Fruit fly (Drosophila melanogaster) whole organism, embryonic: Measurements from ENCODE around the gene CG32267.
A peak's percentile ranks its signal among the peaks of the same experiment; 100 is the strongest.

ENCODE experiments used
- Ada2b ChIP-seq: fragments of 200-800 bp; sonication (Bioruptor generic); IDR thresholded peaks from 2 replicates; pipeline ENCODE4 v1.3.6; 2022; ENCODE audit warnings: missing biosample characterization, missing genetic modification characterization
- BEAF-32 ChIP-seq: fragments of 200-800 bp; sonication (Bioruptor generic); optimal IDR thresholded peaks from 3 replicates; lab custom pipeline; 2017; ENCODE audit warnings: missing biosample characterization, missing genetic modification characterization, mild to moderate bottlenecking, moderate library complexity, missing genetic modification reagents
- CG10274 ChIP-seq: fragments of 200-800 bp; sonication (Bioruptor generic); optimal IDR thresholded peaks from 3 replicates; lab custom pipeline; 2017; ENCODE audit warnings: missing biosample characterization, mild to moderate bottlenecking, missing genetic modification characterization
- CG11695 ChIP-seq: fragments of 200-800 bp; sonication (Bioruptor generic); IDR thresholded peaks from 3 replicates; pipeline ENCODE4 v1.3.6; 2022; ENCODE audit warnings: missing biosample characterization, missing genetic modification characterization
- CG14965 ChIP-seq: fragments of 200-800 bp; sonication (Bioruptor generic); optimal IDR thresholded peaks from 2 replicates; lab custom pipeline; 2016; ENCODE audit warnings: missing biosample characterization, missing genetic modification characterization, borderline replicate concordance
- CG15011 ChIP-seq: fragments of 200-800 bp; sonication (Bioruptor generic); optimal IDR thresholded peaks from 3 replicates; lab custom pipeline; 2018; ENCODE audit warnings: missing biosample characterization, mild to moderate bottlenecking, missing genetic modification characterization
- CG1647 ChIP-seq: fragments of 200-800 bp; sonication (Bioruptor generic); optimal IDR thresholded peaks from 3 replicates; lab custom pipeline; 2016; ENCODE audit warnings: missing biosample characterization, missing genetic modification characterization
- CG16813 ChIP-seq: fragments of 200-800 bp; sonication (Bioruptor generic); IDR thresholded peaks from 3 replicates; pipeline ENCODE4 v1.3.6; 2022; ENCODE audit warnings: missing biosample characterization, missing genetic modification characterization; ENCODE audit not compliant: partially characterized antibody
- CG16815 ChIP-seq: fragments of 200-800 bp; sonication (Bioruptor generic); optimal IDR thresholded peaks from 3 replicates; lab custom pipeline; 2017; ENCODE audit warnings: missing biosample characterization, mild to moderate bottlenecking, missing genetic modification characterization
- CG17802 ChIP-seq: fragments of 200-800 bp; sonication (Bioruptor generic); optimal IDR thresholded peaks from 2 replicates; lab custom pipeline; 2018; ENCODE audit warnings: missing biosample characterization, mild to moderate bottlenecking, missing genetic modification characterization, moderate library complexity
- CG30431 ChIP-seq: fragments of 200-800 bp; sonication (Bioruptor generic); optimal IDR thresholded peaks from 2 replicates; lab custom pipeline; 2017; ENCODE audit warnings: missing biosample characterization, missing genetic modification characterization
- CG32772 ChIP-seq: fragments of 200-800 bp; sonication (Bioruptor generic); IDR thresholded peaks from 2 replicates; pipeline ENCODE4 v1.3.6; 2022; ENCODE audit warnings: missing biosample characterization, missing genetic modification characterization
- CG33213 ChIP-seq: fragments of 200-800 bp; sonication (Bioruptor generic); optimal IDR thresholded peaks from 3 replicates; lab custom pipeline; 2016; ENCODE audit warnings: missing biosample characterization, missing genetic modification characterization
- CG34224 ChIP-seq: fragments of 200-800 bp; sonication (Bioruptor generic); IDR thresholded peaks from 3 replicates; pipeline ENCODE4 v1.3.6; 2022; ENCODE audit warnings: missing biosample characterization, missing genetic modification characterization; ENCODE audit not compliant: partially characterized antibody
- CG4360 ChIP-seq: fragments of 200-800 bp; sonication (Bioruptor generic); IDR thresholded peaks from 2 replicates; pipeline ENCODE4 v1.3.6; 2022; ENCODE audit warnings: missing biosample characterization, missing genetic modification characterization
- CG4707 ChIP-seq: fragments of 200-800 bp; sonication (Bioruptor generic); optimal IDR thresholded peaks from 2 replicates; lab custom pipeline; 2018; ENCODE audit warnings: missing biosample characterization, mild to moderate bottlenecking, missing genetic modification characterization, moderate library complexity
- CG6175 ChIP-seq: fragments of 200-800 bp; sonication (Bioruptor generic); IDR thresholded peaks from 3 replicates; pipeline ENCODE4 v1.3.6; 2022; ENCODE audit warnings: missing biosample characterization, missing genetic modification characterization
- CG6254 ChIP-seq: fragments of 200-800 bp; sonication (Bioruptor generic); optimal IDR thresholded peaks from 3 replicates; lab custom pipeline; 2017; ENCODE audit warnings: mild to moderate bottlenecking, missing biosample characterization, missing genetic modification reagents, missing genetic modification characterization
- CG6791 ChIP-seq: fragments of 200-800 bp; sonication (Bioruptor generic); IDR thresholded peaks from 3 replicates; pipeline ENCODE4 v1.3.6; 2022; ENCODE audit warnings: missing biosample characterization, missing genetic modification characterization; ENCODE audit not compliant: partially characterized antibody
- CG9215 ChIP-seq: fragments of 200-800 bp; sonication (Bioruptor generic); IDR thresholded peaks from 2 replicates; pipeline ENCODE4 v1.3.6; 2022; ENCODE audit warnings: missing biosample characterization, missing genetic modification characterization
- CG9932 ChIP-seq: fragments of 200-800 bp; sonication (Bioruptor generic); IDR thresholded peaks from 2 replicates; pipeline ENCODE4 v1.3.6; 2022; ENCODE audit warnings: missing biosample characterization, missing genetic modification characterization
- D19A ChIP-seq: fragments of 200-800 bp; optimal IDR thresholded peaks from 3 replicates; lab custom pipeline; 2019; ENCODE audit warnings: missing biosample characterization, mild to moderate bottlenecking, missing genetic modification characterization, moderate library complexity
- Dll ChIP-seq: fragments of 200-800 bp; sonication (Bioruptor generic); IDR thresholded peaks from 4 replicates; pipeline ENCODE4 v1.3.6; 2022; ENCODE audit warnings: missing biosample characterization, missing genetic modification characterization; ENCODE audit not compliant: partially characterized antibody
- Doc2 ChIP-seq: fragments of 200-800 bp; sonication (Bioruptor generic); IDR thresholded peaks from 2 replicates; pipeline ENCODE4 v1.3.6; 2022; ENCODE audit warnings: missing biosample characterization, missing genetic modification characterization
- Ets97D ChIP-seq: fragments of 200-800 bp; sonication (Bioruptor generic); optimal IDR thresholded peaks from 3 replicates; lab custom pipeline; 2016; ENCODE audit warnings: missing biosample characterization, missing genetic modification characterization
- Fer2 ChIP-seq: fragments of 200-800 bp; sonication (Bioruptor generic); optimal IDR thresholded peaks from 2 replicates; lab custom pipeline; 2018; ENCODE audit warnings: missing biosample characterization, mild to moderate bottlenecking, missing genetic modification characterization, moderate library complexity
- MBD-R2 ChIP-seq: fragments of 200-800 bp; sonication (Bioruptor generic); IDR thresholded peaks from 2 replicates; pipeline ENCODE4 v1.3.6; 2022; ENCODE audit warnings: missing biosample characterization, missing genetic modification characterization
- Pdp1 ChIP-seq, 2 experiments: fragments of 200-800 bp; sonication (Bioruptor generic); optimal IDR thresholded peaks; 3 replicates each; lab custom pipeline; 2016; ENCODE audit warnings: missing biosample characterization in 2 of 2, missing genetic modification characterization in 2 of 2, mild to moderate bottlenecking in 1 of 2, moderate library complexity in 1 of 2
- Six4 ChIP-seq: fragments of 200-800 bp; sonication (Bioruptor generic); optimal IDR thresholded peaks from 2 replicates; lab custom pipeline; 2016; ENCODE audit warnings: missing biosample characterization, missing genetic modification characterization
- Spps ChIP-seq: fragments of 200-800 bp; sonication (Bioruptor generic); optimal IDR thresholded peaks from 2 replicates; lab custom pipeline; 2018; ENCODE audit warnings: missing biosample characterization, mild to moderate bottlenecking, missing genetic modification characterization
- aop ChIP-seq: fragments of 200-800 bp; sonication (Bioruptor generic); IDR thresholded peaks from 2 replicates; pipeline ENCODE4 v1.3.6; 2022; ENCODE audit warnings: missing biosample characterization, missing genetic modification characterization
- az2 ChIP-seq: fragments of 200-800 bp; sonication (Bioruptor generic); optimal IDR thresholded peaks from 3 replicates; lab custom pipeline; 2016; ENCODE audit warnings: missing biosample characterization, missing genetic modification characterization
- chn ChIP-seq: fragments of 200-800 bp; sonication (Bioruptor generic); optimal IDR thresholded peaks from 2 replicates; lab custom pipeline; 2016; ENCODE audit warnings: missing biosample characterization, missing genetic modification characterization
- fu2 ChIP-seq: fragments of 200-800 bp; sonication (Bioruptor generic); optimal IDR thresholded peaks from 2 replicates; lab custom pipeline; 2016; ENCODE audit warnings: missing biosample characterization, missing genetic modification characterization
- her ChIP-seq: fragments of 200-800 bp; sonication (Bioruptor generic); optimal IDR thresholded peaks from 2 replicates; lab custom pipeline; 2016; ENCODE audit warnings: missing biosample characterization, missing genetic modification characterization
- inv ChIP-seq: fragments of 200-800 bp; sonication (Bioruptor generic); IDR thresholded peaks from 2 replicates; pipeline ENCODE4 v1.3.6; 2022; ENCODE audit warnings: missing biosample characterization, missing genetic modification characterization; ENCODE audit not compliant: partially characterized antibody
- nau ChIP-seq: fragments of 200-800 bp; sonication (Bioruptor generic); optimal IDR thresholded peaks from 3 replicates; lab custom pipeline; 2017; ENCODE audit warnings: missing biosample characterization, mild to moderate bottlenecking, missing genetic modification characterization, missing genetic modification reagents
- nmo ChIP-seq: fragments of 200-800 bp; sonication (Bioruptor generic); optimal IDR thresholded peaks from 2 replicates; lab custom pipeline; 2018; ENCODE audit warnings: missing biosample characterization, mild to moderate bottlenecking, missing genetic modification characterization, moderate library complexity
- odd ChIP-seq: fragments of 200-800 bp; sonication (Bioruptor generic); optimal IDR thresholded peaks from 2 replicates; lab custom pipeline; 2017; ENCODE audit warnings: missing biosample characterization, mild to moderate bottlenecking, missing genetic modification characterization
- pan ChIP-seq, 4 experiments: fragments of >200 bp in 3 of 4; fragments of 200-800 bp in 1 of 4; sonication (Bioruptor generic) in 1 of 4; optimal IDR thresholded peaks in 3 of 4; IDR thresholded peaks in 1 of 4; 2 replicates each; pipeline versions ENCODE4 v1.3.6 to Lab custom; 2017 to 2022; ENCODE audit warnings: missing biosample characterization in 2 of 4, missing genetic modification characterization in 2 of 4, mixed read lengths in 1 of 4
- phol ChIP-seq: fragments of 200-800 bp; sonication (Bioruptor generic); optimal IDR thresholded peaks from 3 replicates; lab custom pipeline; 2018; ENCODE audit warnings: missing biosample characterization, mild to moderate bottlenecking, missing genetic modification characterization, moderate library complexity
- repo ChIP-seq: fragments of 200-800 bp; sonication (Bioruptor generic); optimal IDR thresholded peaks from 2 replicates; lab custom pipeline; 2016; ENCODE audit warnings: missing biosample characterization, missing genetic modification characterization
- shn ChIP-seq: fragments of 200-800 bp; sonication (Bioruptor generic); optimal IDR thresholded peaks from 3 replicates; lab custom pipeline; 2016; ENCODE audit warnings: missing biosample characterization, missing genetic modification characterization
- so ChIP-seq: fragments of 200-800 bp; sonication (Bioruptor generic); IDR thresholded peaks from 3 replicates; pipeline ENCODE4 v1.3.6; 2022; ENCODE audit warnings: missing biosample characterization, missing genetic modification characterization
- sob ChIP-seq: fragments of 200-800 bp; sonication (Bioruptor generic); IDR thresholded peaks from 2 replicates; pipeline ENCODE4 v1.3.6; 2022; ENCODE audit warnings: missing biosample characterization, missing genetic modification characterization
- tgo ChIP-seq: fragments of 200-800 bp; sonication (Bioruptor generic); IDR thresholded peaks from 3 replicates; pipeline ENCODE4 v1.3.6; 2022; ENCODE audit warnings: missing biosample characterization, missing genetic modification characterization
- tll ChIP-seq, 2 experiments: fragments of 200-800 bp in 1 of 2; fragments of >200 bp in 1 of 2; sonication (Bioruptor generic) in 1 of 2; optimal IDR thresholded peaks; 2 replicates each; lab custom pipeline; 2017 to 2019; ENCODE audit warnings: missing biosample characterization in 2 of 2, missing genetic modification characterization in 2 of 2, mild to moderate bottlenecking in 1 of 2, moderate library complexity in 1 of 2
- ttk ChIP-seq: fragments of 200-800 bp; sonication (Bioruptor generic); IDR thresholded peaks from 2 replicates; pipeline ENCODE4 v2.1.2; 2022; ENCODE audit warnings: missing biosample characterization, missing genetic modification characterization
- tx ChIP-seq: fragments of 200-800 bp; sonication (Bioruptor generic); optimal IDR thresholded peaks from 2 replicates; lab custom pipeline; 2016; ENCODE audit warnings: missing biosample characterization, missing genetic modification characterization
- zen ChIP-seq: fragments of 200-800 bp; sonication (Bioruptor generic); optimal IDR thresholded peaks from 3 replicates; lab custom pipeline; 2018; ENCODE audit warnings: missing biosample characterization, mild to moderate bottlenecking, missing genetic modification characterization, moderate library complexity

The CG32267 gene

DNA sequence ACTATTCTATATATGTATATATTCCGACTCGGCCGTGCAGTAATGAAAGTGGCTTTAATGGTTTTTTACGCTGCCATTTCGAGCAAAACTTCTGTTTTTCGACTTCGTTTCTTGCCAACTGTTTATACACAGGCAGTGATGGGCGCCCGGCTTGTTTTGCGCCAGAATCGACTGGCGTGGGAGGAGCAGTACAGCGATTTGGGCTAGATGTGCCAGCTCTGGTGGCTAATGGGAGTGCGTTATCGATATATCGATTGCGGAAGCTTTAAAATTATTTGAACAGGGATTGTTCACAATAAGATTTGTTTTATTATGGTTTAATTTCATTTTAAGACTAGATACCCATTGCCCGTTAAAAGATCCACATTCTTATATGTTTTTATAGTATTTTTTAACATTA is 739 bp downstream of the CG32267 start, which contains the start of gene CG14971 (continued):
- TF ChIP-seq CG11695 = no peak
- TF ChIP-seq phol = peak; percentile 31
- no peak for TF ChIP-seq CG30431 (GFP tag; lab: Kevin White, UChicago)
- no peak for TF ChIP-seq aop (GFP tag; lab: Robert Waterston, UW)
- no peak for TF ChIP-seq Doc2 (GFP tag; lab: Robert Waterston, UW)
- TF ChIP-seq Pdp1 (GFP tag; optimal IDR thresholded peaks at IDR 0.05; lab: Kevin White, UChicago) = peak in 1 of 2 experiments; percentile 16
- peak; percentile 50; the same call in 1 of the 2 replicates for TF ChIP-seq sob (GFP tag; lab: Robert Waterston, UW)
- TF ChIP-seq CG17802 (tag; lab: Kevin White, UChicago) = no peak
- no peak for TF ChIP-seq tll (GFP tag; optimal IDR thresholded peaks at IDR 0.05; lab: Kevin White, UChicago)
- no peak for TF ChIP-seq nau (GFP tag; lab: Kevin White, UChicago)
- TF ChIP-seq CG14965 = no peak
- peak; percentile 67 for TF ChIP-seq Ets97D
- no peak for TF ChIP-seq CG4707
- peak; percentile 91 for TF ChIP-seq MBD-R2
- peak; percentile 73 for TF ChIP-seq CG9932 (GFP tag; lab: Robert Waterston, UW)
- TF ChIP-seq CG4360 (GFP tag; lab: Robert Waterston, UW) = no peak
- peak; percentile 77 for TF ChIP-seq CG34224 (GFP tag; lab: Robert Waterston, UW)
- TF ChIP-seq Dll (GFP tag; lab: Robert Waterston, UW) = peak; percentile 85
- no peak for TF ChIP-seq pan (optimal IDR thresholded peaks at IDR 0.05; lab: Kevin White, UChicago)
- TF ChIP-seq pan (GFP tag; optimal IDR thresholded peaks at IDR 0.05 in 1 of 2, IDR thresholded peaks at IDR 0.05 in 1 of 2) = peak in 1 of 2 experiments; percentile 28
- TF ChIP-seq CG10274 (GFP tag; lab: Kevin White, UChicago) = no peak
- peak; percentile 76 for TF ChIP-seq inv
- TF ChIP-seq CG1647 = no peak
- peak; percentile 38 for TF ChIP-seq fu2 (GFP tag; lab: Kevin White, UChicago)
- peak; percentile 53 for TF ChIP-seq nmo (GFP tag; lab: Kevin White, UChicago)
- TF ChIP-seq CG16813 (GFP tag; lab: Robert Waterston, UW) = peak; percentile 83
- no peak for TF ChIP-seq Six4
- TF ChIP-seq repo (GFP tag; lab: Kevin White, UChicago) = peak; percentile 30
- no peak for TF ChIP-seq CG15011 (GFP tag; lab: Kevin White, UChicago)
- no peak for TF ChIP-seq D19A
- peak; percentile 75 for TF ChIP-seq zen (tag; lab: Kevin White, UChicago)
- no peak for TF ChIP-seq CG6175 (GFP tag; lab: Robert Waterston, UW)
- no peak for TF ChIP-seq az2 (GFP tag; lab: Kevin White, UChicago)
- TF ChIP-seq CG6254 (GFP tag; lab: Kevin White, UChicago) = no peak
- TF ChIP-seq BEAF-32 = peak; percentile 89
- TF ChIP-seq CG9215 = no peak
- TF ChIP-seq Fer2 (tag; lab: Kevin White, UChicago) = no peak
- no peak for TF ChIP-seq ttk
- TF ChIP-seq tgo (GFP tag; lab: Robert Waterston, UW) = no peak
- no peak for TF ChIP-seq her (GFP tag; lab: Kevin White, UChicago)
- no peak for TF ChIP-seq Spps (tag; lab: Kevin White, UChicago)
- no peak for TF ChIP-seq CG32772 (GFP tag; lab: Robert Waterston, UW)
- TF ChIP-seq CG6791 (GFP tag; lab: Robert Waterston, UW) = peak; percentile 85
- no peak for TF ChIP-seq odd
- no peak for TF ChIP-seq CG16815 (GFP tag; lab: Kevin White, UChicago)
- TF ChIP-seq CG33213 (GFP tag; lab: Kevin White, UChicago) = peak; percentile 37
- peak; percentile 14 for TF ChIP-seq chn (GFP tag; lab: Kevin White, UChicago)
- no peak for TF ChIP-seq tx (GFP tag; lab: Kevin White, UChicago)
- TF ChIP-seq Ada2b = no peak; the same call in 1 of the 2 replicates
- TF ChIP-seq shn (GFP tag; lab: Kevin White, UChicago) = peak; percentile 36
- no peak for TF ChIP-seq so (GFP tag; lab: Robert Waterston, UW)
